Fruit fly (Drosophila melanogaster) whole organism, embryonic: ENCODE measurements around the gene CkIIbeta.

Source experiments
- Antp ChIP-seq: fragments of 200-800 bp; sonication (Bioruptor generic); optimal IDR thresholded peaks from 3 replicates; lab custom pipeline; 2016; ENCODE audit warnings: missing biosample characterization, missing genetic modification characterization
- BEAF-32 ChIP-seq: fragments of 200-800 bp; sonication (Bioruptor generic); optimal IDR thresholded peaks from 3 replicates; lab custom pipeline; 2017; ENCODE audit warnings: missing biosample characterization, missing genetic modification characterization, mild to moderate bottlenecking, moderate library complexity, missing genetic modification reagents
- CG10654 ChIP-seq: fragments of 200-800 bp; sonication (Bioruptor generic); optimal IDR thresholded peaks from 2 replicates; lab custom pipeline; 2016; ENCODE audit warnings: missing biosample characterization, missing genetic modification characterization
- CG10979 ChIP-seq: fragments of 200-800 bp; sonication (Bioruptor generic); optimal IDR thresholded peaks from 2 replicates; lab custom pipeline; 2018; ENCODE audit warnings: missing biosample characterization, mild to moderate bottlenecking, missing genetic modification characterization, moderate library complexity
- CG11504 ChIP-seq: fragments of 200-800 bp; sonication (Bioruptor generic); optimal IDR thresholded peaks from 3 replicates; lab custom pipeline; 2019; ENCODE audit warnings: missing biosample characterization, mild to moderate bottlenecking, missing genetic modification characterization, moderate library complexity
- CG12219 ChIP-seq: fragments of 200-800 bp; sonication (Bioruptor generic); optimal IDR thresholded peaks from 3 replicates; lab custom pipeline; 2018; ENCODE audit warnings: missing biosample characterization, mild to moderate bottlenecking, missing genetic modification characterization
- CG12391 ChIP-seq: fragments of 200-800 bp; sonication (Bioruptor generic); optimal IDR thresholded peaks from 3 replicates; lab custom pipeline; 2018; ENCODE audit warnings: missing biosample characterization, mild to moderate bottlenecking, missing genetic modification characterization, moderate library complexity
- CG1529 ChIP-seq: fragments of 200-800 bp; sonication (Bioruptor generic); optimal IDR thresholded peaks from 3 replicates; lab custom pipeline; 2018; ENCODE audit warnings: missing biosample characterization, missing genetic modification characterization
- CG2678 ChIP-seq: fragments of 200-800 bp; sonication (Bioruptor generic); optimal IDR thresholded peaks from 3 replicates; lab custom pipeline; 2019; ENCODE audit warnings: missing biosample characterization, mild to moderate bottlenecking, missing genetic modification characterization, moderate library complexity
- CG30020 ChIP-seq: fragments of 200-800 bp; optimal IDR thresholded peaks from 2 replicates; lab custom pipeline; 2019; ENCODE audit warnings: missing biosample characterization, mild to moderate bottlenecking, missing genetic modification characterization, moderate library complexity
- CG3065 ChIP-seq: fragments of 200-800 bp; sonication (Bioruptor generic); optimal IDR thresholded peaks from 2 replicates; lab custom pipeline; 2016; ENCODE audit warnings: missing biosample characterization, missing genetic modification characterization
- CG31224 ChIP-seq: fragments of 200-800 bp; sonication (Bioruptor generic); IDR thresholded peaks from 2 replicates; pipeline ENCODE4 v1.3.6; 2022; ENCODE audit warnings: missing biosample characterization, missing genetic modification characterization
- CG34224 ChIP-seq: fragments of 200-800 bp; sonication (Bioruptor generic); IDR thresholded peaks from 3 replicates; pipeline ENCODE4 v1.3.6; 2022; ENCODE audit warnings: missing biosample characterization, missing genetic modification characterization; ENCODE audit not compliant: partially characterized antibody
- CG5245 ChIP-seq: fragments of 200-800 bp; sonication (Bioruptor generic); optimal IDR thresholded peaks from 3 replicates; lab custom pipeline; 2016; ENCODE audit warnings: missing biosample characterization, missing genetic modification characterization
- CG6272 ChIP-seq: fragments of 200-800 bp; sonication (Bioruptor generic); IDR thresholded peaks from 2 replicates; pipeline ENCODE4 v1.3.6; 2022; ENCODE audit warnings: missing biosample characterization, missing genetic modification characterization
- CG6689 ChIP-seq: fragments of 200-800 bp; sonication (Bioruptor generic); IDR thresholded peaks from 2 replicates; pipeline ENCODE4 v1.3.6; 2022; ENCODE audit warnings: missing biosample characterization, missing genetic modification characterization
- D19A ChIP-seq: fragments of 200-800 bp; optimal IDR thresholded peaks from 3 replicates; lab custom pipeline; 2019; ENCODE audit warnings: missing biosample characterization, mild to moderate bottlenecking, missing genetic modification characterization, moderate library complexity
- Eip74EF ChIP-seq, 2 experiments: fragments of 200-800 bp in 1 of 2; fragments of >200 bp in 1 of 2; sonication (Bioruptor generic) in 1 of 2; optimal IDR thresholded peaks; 2 replicates each; lab custom pipeline; 2017 to 2019; ENCODE audit warnings: missing biosample characterization in 2 of 2, missing genetic modification characterization in 2 of 2, mild to moderate bottlenecking in 1 of 2, moderate library complexity in 1 of 2
- Ets97D ChIP-seq: fragments of 200-800 bp; sonication (Bioruptor generic); optimal IDR thresholded peaks from 3 replicates; lab custom pipeline; 2016; ENCODE audit warnings: missing biosample characterization, missing genetic modification characterization
- Fer3 ChIP-seq: fragments of 200-800 bp; sonication (Bioruptor generic); optimal IDR thresholded peaks from 2 replicates; lab custom pipeline; 2018; ENCODE audit warnings: missing biosample characterization, mild to moderate bottlenecking, missing genetic modification characterization, moderate library complexity
- HLHmδ ChIP-seq: fragments of 200-800 bp; sonication (Bioruptor generic); optimal IDR thresholded peaks from 2 replicates; lab custom pipeline; 2018; ENCODE audit warnings: missing biosample characterization, mild to moderate bottlenecking, missing genetic modification characterization, moderate library complexity
- Hand ChIP-seq: fragments of 200-800 bp; sonication (Bioruptor generic); optimal IDR thresholded peaks from 2 replicates; lab custom pipeline; 2017; ENCODE audit warnings: mild to moderate bottlenecking, missing biosample characterization, missing genetic modification reagents, missing genetic modification characterization
- Hmr ChIP-seq: fragments of 200-800 bp; sonication (Bioruptor generic); optimal IDR thresholded peaks from 3 replicates; lab custom pipeline; 2017; ENCODE audit warnings: mild to moderate bottlenecking, missing biosample characterization, missing genetic modification reagents, missing genetic modification characterization
- Med ChIP-seq: fragments of 200-800 bp; sonication (Bioruptor generic); peaks from one replicate; lab custom pipeline; 2016; ENCODE audit warnings: missing biosample characterization, missing genetic modification characterization, mild to moderate bottlenecking, inconsistent platforms, moderate library complexity
- Meics ChIP-seq: fragments of 200-800 bp; sonication (Bioruptor generic); optimal IDR thresholded peaks from 2 replicates; lab custom pipeline; 2017; ENCODE audit warnings: missing biosample characterization, mild to moderate bottlenecking, missing genetic modification characterization
- Myb ChIP-seq: fragments of 200-800 bp; sonication (Bioruptor generic); optimal IDR thresholded peaks from 2 replicates; lab custom pipeline; 2016; ENCODE audit warnings: missing biosample characterization, missing genetic modification characterization
- Optix ChIP-seq: fragments of 200-800 bp; sonication (Bioruptor generic); IDR thresholded peaks from 3 replicates; pipeline ENCODE4 v1.3.6; 2022; ENCODE audit warnings: missing biosample characterization, missing genetic modification characterization
- Poxn ChIP-seq: fragments of 200-800 bp; sonication (Bioruptor generic); IDR thresholded peaks from 2 replicates; pipeline ENCODE4 v1.3.6; 2022; ENCODE audit warnings: missing biosample characterization, missing genetic modification characterization
- Ravus ChIP-seq: fragments of 200-800 bp; sonication (Bioruptor generic); IDR thresholded peaks from 2 replicates; pipeline ENCODE4 v1.3.6; 2022; ENCODE audit warnings: missing biosample characterization, missing genetic modification characterization
- TFAM ChIP-seq: fragments of 200-800 bp; sonication (Bioruptor generic); optimal IDR thresholded peaks from 2 replicates; lab custom pipeline; 2017; ENCODE audit warnings: missing biosample characterization, missing genetic modification characterization, inconsistent platforms
- bcd ChIP-seq: fragments of 200-800 bp; sonication (Bioruptor generic); optimal IDR thresholded peaks from 2 replicates; lab custom pipeline; 2017; ENCODE audit warnings: missing biosample characterization, mild to moderate bottlenecking, missing genetic modification characterization
- crc ChIP-seq: fragments of 200-800 bp; sonication (Bioruptor generic); optimal IDR thresholded peaks from 2 replicates; lab custom pipeline; 2016; ENCODE audit warnings: missing biosample characterization, missing genetic modification characterization
- eve ChIP-seq, 2 experiments: fragments of >200 bp; optimal IDR thresholded peaks; 2 replicates each; lab custom pipeline; 2017; ENCODE audit warnings: missing biosample characterization in 2 of 2, missing genetic modification characterization in 2 of 2
- exex ChIP-seq: fragments of 200-800 bp; sonication (Bioruptor generic); optimal IDR thresholded peaks from 4 replicates; lab custom pipeline; 2018; ENCODE audit warnings: missing biosample characterization, mild to moderate bottlenecking, missing genetic modification characterization, moderate library complexity
- fru ChIP-seq: fragments of >200 bp; optimal IDR thresholded peaks from 2 replicates; lab custom pipeline; 2017
- ftz-f1 ChIP-seq: fragments of 200-800 bp; sonication (Bioruptor generic); optimal IDR thresholded peaks from 2 replicates; lab custom pipeline; 2016; ENCODE audit warnings: missing biosample characterization, missing genetic modification characterization
- gt ChIP-seq: fragments of 200-800 bp; sonication (Bioruptor generic); IDR thresholded peaks from 2 replicates; pipeline ENCODE4 v1.3.6; 2022; ENCODE audit warnings: missing biosample characterization, missing genetic modification characterization
- jumu ChIP-seq: fragments of 200-800 bp; sonication (Bioruptor generic); optimal IDR thresholded peaks from 3 replicates; lab custom pipeline; 2016; ENCODE audit warnings: missing biosample characterization, missing genetic modification characterization
- lab ChIP-seq: fragments of 200-800 bp; sonication (Bioruptor generic); optimal IDR thresholded peaks from 3 replicates; lab custom pipeline; 2017; ENCODE audit warnings: missing biosample characterization, missing genetic modification characterization, mild to moderate bottlenecking, moderate library complexity, missing genetic modification reagents
- lola ChIP-seq, 3 experiments: fragments of >200 bp in 2 of 3; fragments of 200-800 bp in 1 of 3; sonication (Bioruptor generic) in 1 of 3; optimal IDR thresholded peaks; 2 replicates each; lab custom pipeline; 2017 to 2019; ENCODE audit warnings: missing biosample characterization in 3 of 3, missing genetic modification characterization in 3 of 3, mild to moderate bottlenecking in 1 of 3, moderate library complexity in 1 of 3
- mirr ChIP-seq: fragments of 200-800 bp; sonication (Bioruptor generic); optimal IDR thresholded peaks from 3 replicates; lab custom pipeline; 2018; ENCODE audit warnings: missing biosample characterization, mild to moderate bottlenecking, missing genetic modification characterization
- oc ChIP-seq: fragments of 200-800 bp; sonication (Bioruptor generic); optimal IDR thresholded peaks from 2 replicates; lab custom pipeline; 2018; ENCODE audit warnings: missing biosample characterization, mild to moderate bottlenecking, missing genetic modification characterization, moderate library complexity
- pb ChIP-seq: fragments of 200-800 bp; sonication (Bioruptor generic); optimal IDR thresholded peaks from 3 replicates; lab custom pipeline; 2016; ENCODE audit warnings: missing biosample characterization, missing genetic modification characterization
- pfk ChIP-seq: fragments of 200-800 bp; sonication (Bioruptor generic); optimal IDR thresholded peaks from 2 replicates; lab custom pipeline; 2018; ENCODE audit warnings: missing biosample characterization, mild to moderate bottlenecking, missing genetic modification characterization, moderate library complexity
- phol ChIP-seq: fragments of 200-800 bp; sonication (Bioruptor generic); optimal IDR thresholded peaks from 3 replicates; lab custom pipeline; 2018; ENCODE audit warnings: missing biosample characterization, mild to moderate bottlenecking, missing genetic modification characterization, moderate library complexity
- ranshi ChIP-seq: fragments of 200-800 bp; sonication (Bioruptor generic); IDR thresholded peaks from 2 replicates; pipeline ENCODE4 v1.3.6; 2022; ENCODE audit warnings: missing biosample characterization, missing genetic modification characterization
- sisA ChIP-seq: fragments of 200-800 bp; sonication (Bioruptor generic); IDR thresholded peaks from 2 replicates; pipeline ENCODE4 v1.3.6; 2022; ENCODE audit warnings: missing biosample characterization, missing genetic modification characterization
- sqz ChIP-seq: fragments of 200-800 bp; sonication (Bioruptor generic); optimal IDR thresholded peaks from 3 replicates; lab custom pipeline; 2018; ENCODE audit warnings: missing biosample characterization, mild to moderate bottlenecking, missing genetic modification characterization
- stwl ChIP-seq: fragments of 200-800 bp; sonication (Bioruptor generic); optimal IDR thresholded peaks from 3 replicates; lab custom pipeline; 2018; ENCODE audit warnings: missing biosample characterization, mild to moderate bottlenecking, missing genetic modification characterization, moderate library complexity
- tup ChIP-seq: fragments of 200-800 bp; sonication (Bioruptor generic); optimal IDR thresholded peaks from 2 replicates; lab custom pipeline; 2016; ENCODE audit warnings: missing biosample characterization, mild to moderate bottlenecking, missing genetic modification characterization, moderate library complexity
- tx ChIP-seq: fragments of 200-800 bp; sonication (Bioruptor generic); optimal IDR thresholded peaks from 2 replicates; lab custom pipeline; 2016; ENCODE audit warnings: missing biosample characterization, missing genetic modification characterization

The CkIIbeta gene

dm6 chrX:11816434-11816948 lies 24.2 kb downstream of the CkIIbeta start, which contains the start of the genes CG1578 and rudhira (continued):
- TF ChIP-seq CG11504 (tag; lab: Kevin White, UChicago), result peak; percentile 32
- TF ChIP-seq Med, result peak; percentile 80
- no peak for TF ChIP-seq tx (GFP tag; lab: Kevin White, UChicago)
- TF ChIP-seq exex, result peak; percentile 12
- TF ChIP-seq mirr, result no peak
- no peak for TF ChIP-seq TFAM (GFP tag; lab: Kevin White, UChicago)
- TF ChIP-seq CG30020, result peak; percentile 13
- peak in 1 of 3 experiments; percentile 9 for TF ChIP-seq lola (GFP tag; optimal IDR thresholded peaks at IDR 0.05; lab: Kevin White, UChicago)
- TF ChIP-seq CG3065 (GFP tag; lab: Kevin White, UChicago), result no peak
- no peak for TF ChIP-seq CG12219 (GFP tag; lab: Kevin White, UChicago)
- TF ChIP-seq Hand (GFP tag; lab: Kevin White, UChicago), result no peak
- TF ChIP-seq crc, result no peak
- TF ChIP-seq CG1529 (GFP tag; lab: Kevin White, UChicago), result no peak
- TF ChIP-seq Optix, result no peak
- TF ChIP-seq CG34224 (GFP tag; lab: Robert Waterston, UW), result no peak
- no peak for TF ChIP-seq sisA (GFP tag; lab: Robert Waterston, UW)
- no peak for TF ChIP-seq Antp (GFP tag; lab: Kevin White, UChicago)
- no peak for TF ChIP-seq Poxn
- no peak for TF ChIP-seq Ravus (GFP tag; lab: Robert Waterston, UW)
- TF ChIP-seq D19A (tag; lab: Kevin White, UChicago), result no peak
- no peak for TF ChIP-seq CG5245
- TF ChIP-seq phol (tag; lab: Kevin White, UChicago), result peak; percentile 39
- TF ChIP-seq pfk (GFP tag; lab: Kevin White, UChicago), result no peak
- peak; percentile 80 for TF ChIP-seq stwl (tag; lab: Kevin White, UChicago)
- TF ChIP-seq Eip74EF (GFP tag; optimal IDR thresholded peaks at IDR 0.05; lab: Kevin White, UChicago), result peak in 1 of 2 experiments; percentile 28
- no peak for TF ChIP-seq tup
- TF ChIP-seq Meics, result peak; percentile 21
- TF ChIP-seq CG31224 (GFP tag; lab: Robert Waterston, UW), result no peak
- TF ChIP-seq Myb (GFP tag; lab: Kevin White, UChicago), result peak; percentile 52
- no peak for TF ChIP-seq HLHmδ (GFP tag; lab: Kevin White, UChicago)
- TF ChIP-seq lab, result no peak
- peak in 1 of 2 experiments; percentile 33 for TF ChIP-seq eve (GFP tag; optimal IDR thresholded peaks at IDR 0.05; lab: Kevin White, UChicago)
- peak; percentile 34 for TF ChIP-seq bcd
- TF ChIP-seq CG10654 (GFP tag; lab: Kevin White, UChicago), result no peak
- no peak for TF ChIP-seq fru
- TF ChIP-seq sqz (GFP tag; lab: Kevin White, UChicago), result peak; percentile 46
- no peak for TF ChIP-seq jumu (GFP tag; lab: Kevin White, UChicago)
- TF ChIP-seq BEAF-32 (GFP tag; lab: Kevin White, UChicago), result peak; percentile 52
- peak; percentile 71 for TF ChIP-seq ftz-f1
- TF ChIP-seq CG10979 (tag; lab: Kevin White, UChicago), result no peak
- TF ChIP-seq pb (GFP tag; lab: Kevin White, UChicago), result no peak
- TF ChIP-seq CG6272, result no peak
- TF ChIP-seq gt (GFP tag; lab: Robert Waterston, UW), result no peak
- peak; percentile 38 for TF ChIP-seq CG12391 (tag; lab: Kevin White, UChicago)
- no peak for TF ChIP-seq oc (tag; lab: Kevin White, UChicago)
- peak; percentile 46 for TF ChIP-seq Ets97D (GFP tag; lab: Kevin White, UChicago)
- no peak for TF ChIP-seq ranshi (GFP tag; lab: Robert Waterston, UW)
- peak; percentile 11 for TF ChIP-seq CG2678 (tag; lab: Kevin White, UChicago)
- TF ChIP-seq Fer3, result no peak
- no peak for TF ChIP-seq CG6689 (GFP tag; lab: Robert Waterston, UW)
- peak; percentile 67 for TF ChIP-seq Hmr (GFP tag; lab: Kevin White, UChicago)
